Fruit fly (Drosophila melanogaster) whole organism, embryonic: ENCODE results near the gene retm.

Source experiments
- Ada2b ChIP-seq: fragments of 200-800 bp; sonication (Bioruptor generic); IDR thresholded peaks from 2 replicates; pipeline ENCODE4 v1.3.6; 2022; ENCODE audit warnings: missing biosample characterization, missing genetic modification characterization
- B-H2 ChIP-seq: fragments of 200-800 bp; sonication (Bioruptor generic); optimal IDR thresholded peaks from 2 replicates; lab custom pipeline; 2018; ENCODE audit warnings: missing biosample characterization, mild to moderate bottlenecking, missing genetic modification characterization
- Bgb ChIP-seq: fragments of 200-800 bp; sonication (Bioruptor generic); IDR thresholded peaks from 2 replicates; pipeline ENCODE4 v1.3.6; 2022; ENCODE audit warnings: missing biosample characterization, missing genetic modification characterization; ENCODE audit not compliant: partially characterized antibody
- Blimp-1 ChIP-seq: fragments of 200-800 bp; sonication (Bioruptor generic); optimal IDR thresholded peaks from 3 replicates; lab custom pipeline; 2018; ENCODE audit warnings: missing biosample characterization, missing genetic modification characterization, mild to moderate bottlenecking, moderate library complexity, missing genetic modification reagents
- CG10565 ChIP-seq: fragments of 200-800 bp; sonication (Bioruptor generic); optimal IDR thresholded peaks from 3 replicates; lab custom pipeline; 2016; ENCODE audit warnings: missing biosample characterization, mild to moderate bottlenecking, missing genetic modification characterization
- CG11456 ChIP-seq: fragments of 200-800 bp; sonication (Bioruptor generic); IDR thresholded peaks from 3 replicates; pipeline ENCODE4 v1.3.6; 2022; ENCODE audit warnings: missing biosample characterization, missing genetic modification characterization
- CG11504 ChIP-seq: fragments of 200-800 bp; sonication (Bioruptor generic); optimal IDR thresholded peaks from 3 replicates; lab custom pipeline; 2019; ENCODE audit warnings: missing biosample characterization, mild to moderate bottlenecking, missing genetic modification characterization, moderate library complexity
- CG12744 ChIP-seq: fragments of 200-800 bp; sonication (Bioruptor generic); optimal IDR thresholded peaks from 2 replicates; lab custom pipeline; 2016; ENCODE audit warnings: missing biosample characterization, missing genetic modification characterization
- CG14710 ChIP-seq: fragments of 200-800 bp; sonication (Bioruptor generic); optimal IDR thresholded peaks from 3 replicates; lab custom pipeline; 2019; ENCODE audit warnings: missing biosample characterization, mild to moderate bottlenecking, missing genetic modification characterization, moderate library complexity
- CG1529 ChIP-seq: fragments of 200-800 bp; sonication (Bioruptor generic); optimal IDR thresholded peaks from 3 replicates; lab custom pipeline; 2018; ENCODE audit warnings: missing biosample characterization, missing genetic modification characterization
- CG16813 ChIP-seq: fragments of 200-800 bp; sonication (Bioruptor generic); IDR thresholded peaks from 3 replicates; pipeline ENCODE4 v1.3.6; 2022; ENCODE audit warnings: missing biosample characterization, missing genetic modification characterization; ENCODE audit not compliant: partially characterized antibody
- CG16863 ChIP-seq: fragments of 200-800 bp; sonication (Bioruptor generic); optimal IDR thresholded peaks from 3 replicates; lab custom pipeline; 2016; ENCODE audit warnings: missing biosample characterization, missing genetic modification characterization
- CG32532 ChIP-seq: fragments of 200-800 bp; sonication (Bioruptor generic); IDR thresholded peaks from 2 replicates; pipeline ENCODE4 v1.3.6; 2022; ENCODE audit warnings: missing biosample characterization, missing genetic modification characterization
- CG6654 ChIP-seq: fragments of 200-800 bp; sonication (Bioruptor generic); optimal IDR thresholded peaks from 2 replicates; lab custom pipeline; 2017; ENCODE audit warnings: missing biosample characterization, mild to moderate bottlenecking, missing genetic modification characterization
- CG8281 ChIP-seq: fragments of 200-800 bp; sonication (Bioruptor generic); optimal IDR thresholded peaks from 2 replicates; lab custom pipeline; 2018; ENCODE audit warnings: missing biosample characterization, mild to moderate bottlenecking, missing genetic modification characterization, moderate library complexity
- CG8924 ChIP-seq: fragments of 200-800 bp; optimal IDR thresholded peaks from 3 replicates; lab custom pipeline; 2019; ENCODE audit warnings: missing biosample characterization, mild to moderate bottlenecking, missing genetic modification characterization, moderate library complexity
- CG9215 ChIP-seq: fragments of 200-800 bp; sonication (Bioruptor generic); IDR thresholded peaks from 2 replicates; pipeline ENCODE4 v1.3.6; 2022; ENCODE audit warnings: missing biosample characterization, missing genetic modification characterization
- CG9932 ChIP-seq: fragments of 200-800 bp; sonication (Bioruptor generic); IDR thresholded peaks from 2 replicates; pipeline ENCODE4 v1.3.6; 2022; ENCODE audit warnings: missing biosample characterization, missing genetic modification characterization
- CoRest ChIP-seq: fragments of 200-800 bp; sonication (Bioruptor generic); optimal IDR thresholded peaks from 3 replicates; lab custom pipeline; 2018; ENCODE audit warnings: missing biosample characterization, mild to moderate bottlenecking, missing genetic modification characterization, moderate library complexity
- CrebB ChIP-seq: fragments of 200-800 bp; sonication (Bioruptor generic); optimal IDR thresholded peaks from 3 replicates; lab custom pipeline; 2018; ENCODE audit warnings: missing biosample characterization, mild to moderate bottlenecking, missing genetic modification characterization
- Dbx ChIP-seq: fragments of 200-800 bp; sonication (Bioruptor generic); IDR thresholded peaks from 3 replicates; pipeline ENCODE4 v1.3.6; 2022; ENCODE audit warnings: missing biosample characterization, missing genetic modification characterization
- Elba2 ChIP-seq: fragments of 200-800 bp; sonication (Bioruptor generic); optimal IDR thresholded peaks from 3 replicates; lab custom pipeline; 2016; ENCODE audit warnings: missing biosample characterization, missing genetic modification characterization
- Ets65A ChIP-seq: fragments of 200-800 bp; sonication (Bioruptor generic); peaks from one replicate; lab custom pipeline; 2016; ENCODE audit warnings: missing biosample characterization, missing genetic modification characterization
- Ets97D ChIP-seq: fragments of 200-800 bp; sonication (Bioruptor generic); optimal IDR thresholded peaks from 3 replicates; lab custom pipeline; 2016; ENCODE audit warnings: missing biosample characterization, missing genetic modification characterization
- Hand ChIP-seq: fragments of 200-800 bp; sonication (Bioruptor generic); optimal IDR thresholded peaks from 2 replicates; lab custom pipeline; 2017; ENCODE audit warnings: mild to moderate bottlenecking, missing biosample characterization, missing genetic modification reagents, missing genetic modification characterization
- MBD-R2 ChIP-seq: fragments of 200-800 bp; sonication (Bioruptor generic); IDR thresholded peaks from 2 replicates; pipeline ENCODE4 v1.3.6; 2022; ENCODE audit warnings: missing biosample characterization, missing genetic modification characterization
- MESR4 ChIP-seq: fragments of 200-800 bp; sonication (Bioruptor generic); optimal IDR thresholded peaks from 2 replicates; lab custom pipeline; 2018; ENCODE audit warnings: missing biosample characterization, mild to moderate bottlenecking, missing genetic modification characterization, moderate library complexity
- Myb ChIP-seq: fragments of 200-800 bp; sonication (Bioruptor generic); optimal IDR thresholded peaks from 2 replicates; lab custom pipeline; 2016; ENCODE audit warnings: missing biosample characterization, missing genetic modification characterization
- NfI ChIP-seq: fragments of 200-800 bp; sonication (Bioruptor generic); optimal IDR thresholded peaks from 3 replicates; lab custom pipeline; 2018; ENCODE audit warnings: missing biosample characterization, mild to moderate bottlenecking, missing genetic modification characterization, moderate library complexity
- Pdp1 ChIP-seq, 2 experiments: fragments of 200-800 bp; sonication (Bioruptor generic); optimal IDR thresholded peaks; 3 replicates each; lab custom pipeline; 2016; ENCODE audit warnings: missing biosample characterization in 2 of 2, missing genetic modification characterization in 2 of 2, mild to moderate bottlenecking in 1 of 2, moderate library complexity in 1 of 2
- ab ChIP-seq: fragments of 200-800 bp; sonication (Bioruptor generic); optimal IDR thresholded peaks from 2 replicates; lab custom pipeline; 2016; ENCODE audit warnings: missing biosample characterization, missing genetic modification characterization
- amos ChIP-seq: fragments of 200-800 bp; sonication (Bioruptor generic); IDR thresholded peaks from 2 replicates; pipeline ENCODE4 v1.3.6; 2022; ENCODE audit warnings: missing biosample characterization, missing genetic modification characterization; ENCODE audit not compliant: partially characterized antibody
- dimm ChIP-seq: fragments of 200-800 bp; sonication (Bioruptor generic); IDR thresholded peaks from 2 replicates; pipeline ENCODE4 v1.3.6; 2022; ENCODE audit warnings: missing biosample characterization, missing genetic modification characterization
- ems ChIP-seq: fragments of 200-800 bp; sonication (Bioruptor generic); optimal IDR thresholded peaks from 3 replicates; lab custom pipeline; 2016; ENCODE audit warnings: missing biosample characterization, missing genetic modification characterization
- ewg ChIP-seq: fragments of 200-800 bp; sonication (Bioruptor generic); optimal IDR thresholded peaks from 3 replicates; lab custom pipeline; 2017; ENCODE audit warnings: mild to moderate bottlenecking, missing biosample characterization, missing genetic modification reagents, missing genetic modification characterization
- fd102C ChIP-seq: fragments of 200-800 bp; sonication (Bioruptor generic); optimal IDR thresholded peaks from 2 replicates; lab custom pipeline; 2018; ENCODE audit warnings: missing biosample characterization, mild to moderate bottlenecking, missing genetic modification characterization, moderate library complexity
- jumu ChIP-seq: fragments of 200-800 bp; sonication (Bioruptor generic); optimal IDR thresholded peaks from 3 replicates; lab custom pipeline; 2016; ENCODE audit warnings: missing biosample characterization, missing genetic modification characterization
- lmd ChIP-seq: fragments of 200-800 bp; sonication (Bioruptor generic); IDR thresholded peaks from 2 replicates; pipeline ENCODE4 v1.3.6; 2022; ENCODE audit warnings: missing biosample characterization, missing genetic modification characterization
- mam ChIP-seq: fragments of 200-800 bp; sonication (Bioruptor generic); optimal IDR thresholded peaks from 3 replicates; lab custom pipeline; 2016; ENCODE audit warnings: missing biosample characterization, missing genetic modification characterization
- nerfin-2 ChIP-seq: fragments of 200-800 bp; sonication (Bioruptor generic); IDR thresholded peaks from 2 replicates; pipeline ENCODE4 v1.3.6; 2022; ENCODE audit warnings: missing biosample characterization, missing genetic modification characterization; ENCODE audit not compliant: partially characterized antibody
- nmo ChIP-seq: fragments of 200-800 bp; sonication (Bioruptor generic); optimal IDR thresholded peaks from 2 replicates; lab custom pipeline; 2018; ENCODE audit warnings: missing biosample characterization, mild to moderate bottlenecking, missing genetic modification characterization, moderate library complexity
- onecut ChIP-seq: fragments of 200-800 bp; sonication (Bioruptor generic); IDR thresholded peaks from 2 replicates; pipeline ENCODE4 v1.3.6; 2022; ENCODE audit warnings: missing biosample characterization, missing genetic modification characterization
- p53 ChIP-seq: fragments of 200-800 bp; sonication (Bioruptor generic); optimal IDR thresholded peaks from 2 replicates; lab custom pipeline; 2016; ENCODE audit warnings: missing biosample characterization, missing genetic modification characterization
- peb ChIP-seq: fragments of 200-800 bp; sonication (Bioruptor generic); IDR thresholded peaks from 2 replicates; pipeline ENCODE4 v1.3.6; 2022; ENCODE audit warnings: missing biosample characterization, missing genetic modification characterization
- pho ChIP-seq: fragments of 200-800 bp; sonication (Bioruptor generic); optimal IDR thresholded peaks from 2 replicates; lab custom pipeline; 2016; ENCODE audit warnings: missing biosample characterization, missing genetic modification characterization
- row ChIP-seq: fragments of 200-800 bp; sonication (Bioruptor generic); IDR thresholded peaks from 3 replicates; pipeline ENCODE4 v1.3.6; 2022; ENCODE audit warnings: missing biosample characterization, missing genetic modification characterization
- sd ChIP-seq: fragments of 200-800 bp; sonication (Bioruptor generic); optimal IDR thresholded peaks from 3 replicates; lab custom pipeline; 2018; ENCODE audit warnings: missing biosample characterization, mild to moderate bottlenecking, missing genetic modification characterization, moderate library complexity
- stc ChIP-seq: fragments of 200-800 bp; sonication (Bioruptor generic); IDR thresholded peaks from 2 replicates; pipeline ENCODE4 v1.3.6; 2022; ENCODE audit warnings: missing biosample characterization, missing genetic modification characterization
- vnd ChIP-seq: fragments of 200-800 bp; sonication (Bioruptor generic); IDR thresholded peaks from 3 replicates; pipeline ENCODE4 v1.3.6; 2022; ENCODE audit warnings: missing biosample characterization, missing genetic modification characterization; ENCODE audit not compliant: partially characterized antibody
- wdn ChIP-seq: fragments of 200-800 bp; sonication (Bioruptor generic); IDR thresholded peaks from 2 replicates; pipeline ENCODE4 v1.3.6; 2022; ENCODE audit warnings: missing biosample characterization, missing genetic modification characterization
- zen ChIP-seq: fragments of 200-800 bp; sonication (Bioruptor generic); optimal IDR thresholded peaks from 3 replicates; lab custom pipeline; 2018; ENCODE audit warnings: missing biosample characterization, mild to moderate bottlenecking, missing genetic modification characterization, moderate library complexity

retm gene

DNA sequence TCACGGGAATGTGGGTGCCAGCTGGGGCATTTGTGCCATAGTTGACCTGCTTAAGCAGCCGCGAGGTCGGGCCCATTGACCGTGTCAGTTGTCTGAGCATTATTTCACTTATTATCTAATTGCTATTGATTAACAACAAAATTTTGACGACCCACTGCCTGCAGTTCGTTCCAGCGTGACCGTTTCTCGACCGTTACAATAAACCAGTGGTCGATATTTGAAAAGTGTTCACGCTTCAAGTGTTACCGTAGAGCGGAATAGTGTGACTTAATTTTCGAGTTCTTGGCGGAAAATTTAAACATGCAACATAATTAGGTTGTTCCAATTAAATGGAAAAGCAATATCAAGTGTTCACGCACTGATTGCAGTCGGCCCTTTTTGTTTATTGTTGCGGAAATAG lies 11.8 kb upstream of the retm start, which contains the start of gene HemK1 (continued):
- peak; percentile 42 for TF ChIP-seq CG11504 (tag; lab: Kevin White, UChicago)
- no peak for TF ChIP-seq stc (GFP tag; lab: Robert Waterston, UW)
- 0 out of 3 replicates have a peak, but pooled peaks have one; percentile 42 for TF ChIP-seq CG16813 (GFP tag; lab: Robert Waterston, UW)
- no peak for TF ChIP-seq CG16863 (GFP tag; lab: Kevin White, UChicago)
- peak; percentile 72 for TF ChIP-seq CG14710
- peak; percentile 40; the same call in 1 of the 3 replicates for TF ChIP-seq row
- TF ChIP-seq sd (tag; lab: Kevin White, UChicago), result no peak
- peak; percentile 4 for TF ChIP-seq p53 (GFP tag; lab: Kevin White, UChicago)
- TF ChIP-seq CG9215 (GFP tag; lab: Robert Waterston, UW), result no peak
- TF ChIP-seq peb (GFP tag; lab: Robert Waterston, UW), result no peak
- TF ChIP-seq lmd (GFP tag; lab: Robert Waterston, UW), result no peak
- TF ChIP-seq Blimp-1 (GFP tag; lab: Kevin White, UChicago), result no peak
- peak; percentile 36; the same call in 1 of the 3 replicates for TF ChIP-seq Dbx (GFP tag; lab: Robert Waterston, UW)
- TF ChIP-seq fd102C (GFP tag; lab: Kevin White, UChicago), result no peak
- TF ChIP-seq Bgb (GFP tag; lab: Robert Waterston, UW), result peak; percentile 70
- peak; percentile 64 for TF ChIP-seq Ets97D
- no peak for TF ChIP-seq wdn
- no peak for TF ChIP-seq ems
- TF ChIP-seq zen, result peak; percentile 28
- no peak for TF ChIP-seq CG1529 (GFP tag; lab: Kevin White, UChicago)
- TF ChIP-seq CrebB, result peak; percentile 15
- TF ChIP-seq Pdp1 (GFP tag; optimal IDR thresholded peaks at IDR 0.05; lab: Kevin White, UChicago), result peak in 1 of 2 experiments; percentile 84
- no peak for TF ChIP-seq CG10565
- TF ChIP-seq dimm (GFP tag; lab: Robert Waterston, UW), result no peak
- no peak for TF ChIP-seq jumu
- peak; percentile 78 for TF ChIP-seq onecut (GFP tag; lab: Robert Waterston, UW)
- no peak for TF ChIP-seq Ada2b (GFP tag; lab: Robert Waterston, UW)
- TF ChIP-seq Hand (GFP tag; lab: Kevin White, UChicago), result no peak
- peak; percentile 3 for TF ChIP-seq CG8924 (tag; lab: Kevin White, UChicago)
- peak; percentile 43 for TF ChIP-seq nmo (GFP tag; lab: Kevin White, UChicago)
- TF ChIP-seq CG12744 (GFP tag; lab: Kevin White, UChicago), result no peak
- no peak for TF ChIP-seq CG32532 (GFP tag; lab: Robert Waterston, UW)
- peak; percentile 83 for TF ChIP-seq Ets65A (GFP tag; lab: Kevin White, UChicago)
- peak; percentile 28 for TF ChIP-seq B-H2 (GFP tag; lab: Kevin White, UChicago)
- peak; percentile 86 for TF ChIP-seq MBD-R2
- no peak for TF ChIP-seq pho (GFP tag; lab: Kevin White, UChicago)
- peak; percentile 88 for TF ChIP-seq Myb
- TF ChIP-seq MESR4, result peak; percentile 75
- no peak for TF ChIP-seq CG11456 (GFP tag; lab: Robert Waterston, UW)
- TF ChIP-seq CG9932, result 0 out of 2 replicates have a peak, but pooled peaks have one; percentile 30
- TF ChIP-seq vnd (GFP tag; lab: Robert Waterston, UW), result no peak
- TF ChIP-seq CG8281 (tag; lab: Kevin White, UChicago), result no peak
- peak; percentile 58; the same call in 1 of the 2 replicates for TF ChIP-seq amos (GFP tag; lab: Robert Waterston, UW)
- no peak for TF ChIP-seq Elba2 (GFP tag; lab: Kevin White, UChicago)
- TF ChIP-seq ewg (GFP tag; lab: Kevin White, UChicago), result no peak
- peak; percentile 54 for TF ChIP-seq CoRest
- peak; percentile 47; the same call in 1 of the 2 replicates for TF ChIP-seq nerfin-2 (GFP tag; lab: Robert Waterston, UW)
- TF ChIP-seq NfI (GFP tag; lab: Kevin White, UChicago), result peak; percentile 4
- TF ChIP-seq mam, result no peak
- no peak for TF ChIP-seq ab (GFP tag; lab: Kevin White, UChicago)
- no peak for TF ChIP-seq CG6654 (GFP tag; lab: Kevin White, UChicago)
